Worm (Caenorhabditis elegans) whole organism, young adult: ENCODE measurements around the gene ttc-39B.

Experiments
- D2030.7 ChIP-seq: fragments of 200-800 bp; sonication (Bioruptor generic); IDR thresholded peaks from 2 replicates; pipeline ENCODE4 v1.3.6; 2022; ENCODE audit warnings: missing genetic modification reagents, missing genetic modification characterization, missing compliant biosample characterization
- F37B4.10 ChIP-seq: fragments of 200-800 bp; sonication (Bioruptor generic); IDR thresholded peaks from 2 replicates; pipeline ENCODE4 v1.3.6; 2022; ENCODE audit warnings: missing genetic modification characterization, missing compliant biosample characterization
- Y56A3A.18 ChIP-seq: fragments of 200-800 bp; sonication (Bioruptor generic); IDR thresholded peaks from 2 replicates; pipeline ENCODE4 v1.3.6; 2022; ENCODE audit warnings: missing genetic modification reagents, missing genetic modification characterization, missing compliant biosample characterization
- ZK185.1 ChIP-seq: sonication (generic microtip); optimal IDR thresholded peaks from 2 replicates; lab custom pipeline; 2016; ENCODE audit warnings: mild to moderate bottlenecking, missing genetic modification characterization, missing compliant biosample characterization; ENCODE audit not compliant: poor library complexity, severe bottlenecking
- lin-40 ChIP-seq: sonication (generic microtip); optimal IDR thresholded peaks from 2 replicates; lab custom pipeline; 2016; ENCODE audit warnings: missing genetic modification characterization, mild to moderate bottlenecking, missing compliant biosample characterization, missing genotype, missing genetic modification reagents
- unc-62 ChIP-seq: fragments of 150-350 bp; optimal IDR thresholded peaks from 2 replicates; lab custom pipeline; 2014; ENCODE audit warnings: missing biosample characterization, missing genetic modification reagents, missing genetic modification characterization

DNA sequence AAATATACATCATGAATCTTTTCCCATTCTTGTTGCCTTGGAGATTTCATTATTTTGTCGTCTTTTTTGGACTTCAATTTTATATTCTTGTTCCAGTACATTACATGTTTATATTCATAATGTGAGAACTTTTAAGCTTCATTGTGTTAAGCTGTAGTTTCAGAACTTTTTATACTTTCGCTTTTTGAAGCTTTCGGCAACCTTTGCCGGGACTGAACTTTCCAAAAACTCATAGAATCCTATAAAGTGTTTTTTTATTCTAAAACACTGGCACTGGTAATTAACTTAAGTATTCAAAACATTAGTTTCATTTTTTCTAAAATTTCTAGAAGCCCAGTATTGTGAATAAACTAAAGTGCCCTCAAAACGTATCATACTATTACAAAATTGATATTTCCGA is 10.8 kb downstream of the ttc-39B start, which contains the start of gene C32D5.4:
- TF ChIP-seq D2030.7 (GFP tag; lab: Robert Waterston, UW) (no peak), unc-62 (GFP tag; lab: Kevin White, UChicago) (no peak), F37B4.10 (GFP tag; lab: Robert Waterston, UW) (no peak), ZK185.1 (tag; lab: Kevin White, UChicago) (no peak), lin-40 (tag; lab: Kevin White, UChicago) (no peak), Y56A3A.18 (no peak)
